Fruit fly (Drosophila melanogaster) whole organism, prepupa: ENCODE data around the gene gl.

Experiments used
- Blimp-1 ChIP-seq: fragments of 200-800 bp; sonication (Bioruptor generic); optimal IDR thresholded peaks from 3 replicates; lab custom pipeline; 2017; ENCODE audit warnings: missing biosample characterization, missing genetic modification characterization, mild to moderate bottlenecking, moderate library complexity, missing genetic modification reagents
- CG10631 ChIP-seq: fragments of 200-800 bp; sonication (Bioruptor generic); optimal IDR thresholded peaks from 2 replicates; lab custom pipeline; 2016; ENCODE audit warnings: missing biosample characterization, missing genetic modification characterization
- CG10669 ChIP-seq: fragments of 200-800 bp; sonication (Bioruptor generic); optimal IDR thresholded peaks from 3 replicates; lab custom pipeline; 2018; ENCODE audit warnings: missing biosample characterization, mild to moderate bottlenecking, missing genetic modification characterization, moderate library complexity
- CG11762 ChIP-seq: fragments of 200-800 bp; sonication (Bioruptor generic); optimal IDR thresholded peaks from 3 replicates; lab custom pipeline; 2016; ENCODE audit warnings: missing biosample characterization, missing genetic modification characterization; ENCODE audit not compliant: insufficient read depth
- CG1621 ChIP-seq: fragments of 200-800 bp; sonication (Bioruptor generic); optimal IDR thresholded peaks from 3 replicates; lab custom pipeline; 2018; ENCODE audit warnings: missing biosample characterization, mild to moderate bottlenecking, missing genetic modification characterization
- CG3032 ChIP-seq: fragments of 200-800 bp; optimal IDR thresholded peaks from 2 replicates; lab custom pipeline; 2019; ENCODE audit warnings: missing biosample characterization, mild to moderate bottlenecking, missing genetic modification characterization, moderate library complexity
- CG31627 ChIP-seq: fragments of 200-800 bp; sonication (Bioruptor generic); optimal IDR thresholded peaks from 3 replicates; lab custom pipeline; 2016; ENCODE audit warnings: missing biosample characterization, missing genetic modification characterization
- CG32006 ChIP-seq: fragments of 200-800 bp; sonication (Bioruptor generic); optimal IDR thresholded peaks from 3 replicates; lab custom pipeline; 2017; ENCODE audit warnings: missing biosample characterization, mild to moderate bottlenecking, missing genetic modification characterization
- CG3919 ChIP-seq: fragments of 200-800 bp; sonication (Bioruptor generic); optimal IDR thresholded peaks from 3 replicates; lab custom pipeline; 2016; ENCODE audit warnings: missing biosample characterization, missing genetic modification characterization
- CG4318 ChIP-seq: fragments of 200-800 bp; sonication (Bioruptor generic); optimal IDR thresholded peaks from 3 replicates; lab custom pipeline; 2017; ENCODE audit warnings: missing biosample characterization, mild to moderate bottlenecking, missing genetic modification characterization
- CG6163 ChIP-seq: fragments of 200-800 bp; sonication (Bioruptor generic); IDR thresholded peaks from 3 replicates; pipeline ENCODE4 v1.3.6; 2022; ENCODE audit warnings: missing biosample characterization, missing genetic modification characterization
- CG6792 ChIP-seq: fragments of 200-800 bp; sonication (Bioruptor generic); optimal IDR thresholded peaks from 3 replicates; lab custom pipeline; 2016; ENCODE audit warnings: missing biosample characterization, missing genetic modification characterization
- CG6808 ChIP-seq: fragments of 200-800 bp; sonication (Bioruptor generic); optimal IDR thresholded peaks from 3 replicates; lab custom pipeline; 2017; ENCODE audit warnings: missing biosample characterization, missing genetic modification characterization, mild to moderate bottlenecking, moderate library complexity, missing genetic modification reagents
- CG6854 ChIP-seq: fragments of 200-800 bp; sonication (Bioruptor generic); optimal IDR thresholded peaks from 2 replicates; lab custom pipeline; 2017; ENCODE audit warnings: missing biosample characterization, mild to moderate bottlenecking, missing genetic modification characterization
- CG7368 ChIP-seq: fragments of 200-800 bp; sonication (Bioruptor generic); optimal IDR thresholded peaks from 3 replicates; lab custom pipeline; 2016; ENCODE audit warnings: missing biosample characterization, missing genetic modification characterization
- CG8319 ChIP-seq: fragments of 200-800 bp; sonication (Bioruptor generic); optimal IDR thresholded peaks from 3 replicates; lab custom pipeline; 2016; ENCODE audit warnings: missing biosample characterization, missing genetic modification characterization
- CG8632 ChIP-seq: fragments of 200-800 bp; sonication (Bioruptor generic); optimal IDR thresholded peaks from 3 replicates; lab custom pipeline; 2016; ENCODE audit warnings: missing biosample characterization, missing genetic modification characterization
- Eip78C ChIP-seq: fragments of 200-800 bp; sonication (Bioruptor generic); peaks from one replicate; lab custom pipeline; 2016; ENCODE audit warnings: missing biosample characterization, missing genetic modification characterization
- Eip93F ChIP-seq: fragments of 200-800 bp; sonication (Bioruptor generic); optimal IDR thresholded peaks from 2 replicates; lab custom pipeline; 2016; ENCODE audit warnings: missing biosample characterization, mild to moderate bottlenecking, missing genetic modification characterization
- Ets21C ChIP-seq: fragments of 200-800 bp; sonication (Bioruptor generic); optimal IDR thresholded peaks from 3 replicates; lab custom pipeline; 2016; ENCODE audit warnings: missing biosample characterization, missing genetic modification characterization
- Hr4 ChIP-seq: fragments of 200-800 bp; sonication (Bioruptor generic); optimal IDR thresholded peaks from 3 replicates; lab custom pipeline; 2016; ENCODE audit warnings: missing biosample characterization, missing genetic modification characterization
- Met ChIP-seq: fragments of 200-800 bp; sonication (Bioruptor generic); optimal IDR thresholded peaks from 3 replicates; lab custom pipeline; 2016; ENCODE audit warnings: missing biosample characterization, missing genetic modification characterization
- OdsH ChIP-seq: fragments of 200-800 bp; sonication (Bioruptor generic); optimal IDR thresholded peaks from 3 replicates; lab custom pipeline; 2016; ENCODE audit warnings: missing biosample characterization, missing genetic modification characterization
- Smox ChIP-seq: fragments of 200-800 bp; sonication (Bioruptor generic); optimal IDR thresholded peaks from 3 replicates; lab custom pipeline; 2016; ENCODE audit warnings: missing biosample characterization, missing genetic modification characterization
- Sox102F ChIP-seq: fragments of 200-800 bp; sonication (Bioruptor generic); optimal IDR thresholded peaks from 2 replicates; lab custom pipeline; 2016; ENCODE audit warnings: missing biosample characterization, mild to moderate bottlenecking, missing genetic modification characterization
- Sox14 ChIP-seq: fragments of 200-800 bp; sonication (Bioruptor generic); optimal IDR thresholded peaks from 3 replicates; lab custom pipeline; 2016; ENCODE audit warnings: missing biosample characterization, missing genetic modification characterization
- Sox15 ChIP-seq: fragments of 200-800 bp; sonication (Bioruptor generic); optimal IDR thresholded peaks from 3 replicates; lab custom pipeline; 2016; ENCODE audit warnings: missing biosample characterization, missing genetic modification characterization
- achi ChIP-seq: fragments of 200-800 bp; sonication (Bioruptor generic); optimal IDR thresholded peaks from 3 replicates; lab custom pipeline; 2016; ENCODE audit warnings: missing biosample characterization, missing genetic modification characterization
- acj6 ChIP-seq: fragments of 200-800 bp; sonication (Bioruptor generic); optimal IDR thresholded peaks from 3 replicates; lab custom pipeline; 2016; ENCODE audit warnings: missing biosample characterization, missing genetic modification characterization
- cyc ChIP-seq: fragments of 200-800 bp; sonication (Bioruptor generic); optimal IDR thresholded peaks from 3 replicates; lab custom pipeline; 2016; ENCODE audit warnings: missing biosample characterization, missing genetic modification characterization
- dsx ChIP-seq: fragments of 200-800 bp; optimal IDR thresholded peaks from 3 replicates; lab custom pipeline; 2019; ENCODE audit warnings: missing biosample characterization, mild to moderate bottlenecking, missing genetic modification characterization, moderate library complexity; ENCODE audit not compliant: poor library complexity, severe bottlenecking
- eg ChIP-seq: fragments of 200-800 bp; sonication (Bioruptor generic); IDR thresholded peaks from 3 replicates; pipeline ENCODE4 v1.3.6; 2022; ENCODE audit warnings: missing biosample characterization, missing genetic modification characterization
- esn ChIP-seq: fragments of 200-800 bp; sonication (Bioruptor generic); optimal IDR thresholded peaks from 2 replicates; lab custom pipeline; 2016; ENCODE audit warnings: missing biosample characterization, mild to moderate bottlenecking, missing genetic modification characterization, moderate library complexity
- fd59A ChIP-seq: fragments of 200-800 bp; sonication (Bioruptor generic); optimal IDR thresholded peaks from 2 replicates; lab custom pipeline; 2017; ENCODE audit warnings: missing biosample characterization, mild to moderate bottlenecking, missing genetic modification characterization, missing genetic modification reagents
- fd85E ChIP-seq: fragments of 200-800 bp; sonication (Bioruptor generic); optimal IDR thresholded peaks from 3 replicates; lab custom pipeline; 2016; ENCODE audit warnings: missing biosample characterization, missing genetic modification characterization
- fkh ChIP-seq: fragments of 200-800 bp; sonication (Bioruptor generic); optimal IDR thresholded peaks from 3 replicates; lab custom pipeline; 2017; ENCODE audit warnings: missing biosample characterization, mild to moderate bottlenecking, missing genetic modification characterization, moderate library complexity
- lz ChIP-seq: fragments of 200-800 bp; sonication (Bioruptor generic); optimal IDR thresholded peaks from 3 replicates; lab custom pipeline; 2016; ENCODE audit warnings: missing biosample characterization, missing genetic modification characterization
- net ChIP-seq: fragments of 200-800 bp; sonication (Bioruptor generic); optimal IDR thresholded peaks from 3 replicates; lab custom pipeline; 2016; ENCODE audit warnings: missing biosample characterization, missing genetic modification characterization
- pdm3 ChIP-seq: fragments of 200-800 bp; sonication (Bioruptor generic); optimal IDR thresholded peaks from 3 replicates; lab custom pipeline; 2016; ENCODE audit warnings: missing biosample characterization, missing genetic modification characterization
- salr ChIP-seq, 2 experiments: fragments of 200-800 bp; sonication (Bioruptor generic); optimal IDR thresholded peaks; 3 replicates each; lab custom pipeline; 2016 to 2018; ENCODE audit warnings: missing biosample characterization in 2 of 2, missing genetic modification characterization in 2 of 2, mild to moderate bottlenecking in 1 of 2
- ss ChIP-seq, 2 experiments: fragments of 200-800 bp; sonication (Bioruptor generic); optimal IDR thresholded peaks; 2 replicates in 1 of 2; 3 replicates in 1 of 2; lab custom pipeline; 2017 to 2018; ENCODE audit warnings: mild to moderate bottlenecking in 2 of 2, missing biosample characterization in 2 of 2, missing genetic modification characterization in 2 of 2, moderate library complexity in 1 of 2
- svp ChIP-seq: fragments of 200-800 bp; sonication (Bioruptor generic); peaks from one replicate; lab custom pipeline; 2016; ENCODE audit warnings: missing biosample characterization, missing genetic modification characterization
- topi ChIP-seq: fragments of 200-800 bp; sonication (Bioruptor generic); optimal IDR thresholded peaks from 3 replicates; lab custom pipeline; 2016; ENCODE audit warnings: missing biosample characterization, missing genetic modification characterization
- vri ChIP-seq: fragments of 200-800 bp; sonication (Bioruptor generic); optimal IDR thresholded peaks from 3 replicates; lab custom pipeline; 2016; ENCODE audit warnings: missing biosample characterization, mild to moderate bottlenecking, missing genetic modification characterization

The gl gene

dm6 chr3R:18402549-18403429, 30.3 kb upstream of the gl start, which contains the start of the genes Wdr37 and koko (continued):
- TF ChIP-seq fkh (peak; percentile 79), pdm3 (peak; percentile 91), CG3032 (tag; lab: Kevin White, UChicago) (peak; percentile 98), CG11762 (peak; percentile 95), Eip78C (GFP tag; lab: Kevin White, UChicago) (peak; percentile 98), CG7368 (GFP tag; lab: Kevin White, UChicago) (peak; percentile 86), Sox15 (GFP tag; lab: Kevin White, UChicago) (peak; percentile 90), salr (GFP tag; optimal IDR thresholded peaks at IDR 0.05; lab: Kevin White, UChicago) (peak; percentile 43 to 96), Smox (GFP tag; lab: Kevin White, UChicago) (peak; percentile 93), dsx (peak; percentile 94)

DNA sequence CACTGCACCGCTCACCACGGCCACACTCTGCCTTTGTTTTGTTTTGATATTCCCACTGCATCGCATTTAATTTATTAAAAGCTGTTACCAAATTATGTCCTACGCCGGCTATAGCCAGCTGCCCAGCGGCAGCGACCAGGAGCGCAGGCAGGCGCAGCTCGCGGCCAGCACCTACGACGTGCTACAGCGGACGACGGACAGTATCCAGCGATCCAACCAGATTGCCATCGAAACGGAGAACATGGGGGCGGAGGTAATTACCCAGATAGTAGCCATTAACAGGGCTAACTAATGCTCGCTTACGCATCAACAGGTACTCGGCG, 27.1 kb upstream of the gl start:
- no peak for TF ChIP-seq svp
- TF ChIP-seq CG6854 (GFP tag; lab: Kevin White, UChicago) = no peak
- no peak for TF ChIP-seq achi (GFP tag; lab: Kevin White, UChicago)
- no peak for TF ChIP-seq CG32006 (GFP tag; lab: Kevin White, UChicago)
- TF ChIP-seq CG4318 (GFP tag; lab: Kevin White, UChicago) = no peak
- no peak for TF ChIP-seq cyc (GFP tag; lab: Kevin White, UChicago)
- TF ChIP-seq Sox102F = no peak
- no peak for TF ChIP-seq Sox14
- no peak for TF ChIP-seq Ets21C (GFP tag; lab: Kevin White, UChicago)
- TF ChIP-seq Sox15 (GFP tag; lab: Kevin White, UChicago) = no peak
- no peak for TF ChIP-seq CG1621 (tag; lab: Kevin White, UChicago)
- no peak for TF ChIP-seq CG3919 (GFP tag; lab: Kevin White, UChicago)
- TF ChIP-seq net (GFP tag; lab: Kevin White, UChicago) = no peak

dm6 chr3R:18398954-18399697, 26.6 kb upstream of the gl start, which contains the start of gene Vha100-2:
Gene Vha100-2, minus strand, starts transcription at chr3R:18399169.
- no peak for TF ChIP-seq Blimp-1
- TF ChIP-seq CG3919 (GFP tag; lab: Kevin White, UChicago) = peak; percentile 53
- no peak for TF ChIP-seq CG4318 (GFP tag; lab: Kevin White, UChicago)
- TF ChIP-seq lz (GFP tag; lab: Kevin White, UChicago) = peak; percentile 18
- peak; percentile 23 for TF ChIP-seq CG8632 (GFP tag; lab: Kevin White, UChicago)
- peak; percentile 27 for TF ChIP-seq CG6808 (GFP tag; lab: Kevin White, UChicago)
- TF ChIP-seq fd59A (GFP tag; lab: Kevin White, UChicago) = no peak
- no peak for TF ChIP-seq CG10669 (GFP tag; lab: Kevin White, UChicago)
- no peak for TF ChIP-seq fkh
- peak; percentile 42 for TF ChIP-seq OdsH
- peak; percentile 61 for TF ChIP-seq Sox102F
- TF ChIP-seq esn (GFP tag; lab: Kevin White, UChicago) = peak; percentile 13
- TF ChIP-seq eg (GFP tag; lab: Robert Waterston, UW) = peak; percentile 60
- TF ChIP-seq Eip93F (GFP tag; lab: Kevin White, UChicago) = no peak
- peak; percentile 42 for TF ChIP-seq Met (GFP tag; lab: Kevin White, UChicago)
- peak; percentile 80 for TF ChIP-seq dsx
- TF ChIP-seq CG6854 (GFP tag; lab: Kevin White, UChicago) = peak; percentile 59
- peak; percentile 11 for TF ChIP-seq acj6 (GFP tag; lab: Kevin White, UChicago)
- no peak for TF ChIP-seq Ets21C (GFP tag; lab: Kevin White, UChicago)
- peak; percentile 59; the same call in 2 of the 3 replicates for TF ChIP-seq CG6163
- peak; percentile 34 for TF ChIP-seq vri (GFP tag; lab: Kevin White, UChicago)
- no peak for TF ChIP-seq CG6792
- TF ChIP-seq cyc (GFP tag; lab: Kevin White, UChicago) = no peak
- TF ChIP-seq CG31627 = peak; percentile 20
- peak; percentile 45 for TF ChIP-seq Hr4
- TF ChIP-seq fd85E (GFP tag; lab: Kevin White, UChicago) = peak; percentile 52
- TF ChIP-seq CG7368 (GFP tag; lab: Kevin White, UChicago) = peak; percentile 27
- TF ChIP-seq CG8319 (GFP tag; lab: Kevin White, UChicago) = no peak
- TF ChIP-seq CG10631 (GFP tag; lab: Kevin White, UChicago) = no peak
- no peak for TF ChIP-seq topi (GFP tag; lab: Kevin White, UChicago)
- TF ChIP-seq CG32006 (GFP tag; lab: Kevin White, UChicago) = peak; percentile 30
- no peak for TF ChIP-seq ss (GFP tag; optimal IDR thresholded peaks at IDR 0.05; lab: Kevin White, UChicago)
